Worm (Caenorhabditis elegans): ENCODE results near the gene F49E12.12.
"Not testable (repeated sequence)": the region's sequence is repeated elsewhere in the genome, so short reads cannot be mapped to it uniquely, and the experiment has no call there.

F49E12.12 gene

DNA sequence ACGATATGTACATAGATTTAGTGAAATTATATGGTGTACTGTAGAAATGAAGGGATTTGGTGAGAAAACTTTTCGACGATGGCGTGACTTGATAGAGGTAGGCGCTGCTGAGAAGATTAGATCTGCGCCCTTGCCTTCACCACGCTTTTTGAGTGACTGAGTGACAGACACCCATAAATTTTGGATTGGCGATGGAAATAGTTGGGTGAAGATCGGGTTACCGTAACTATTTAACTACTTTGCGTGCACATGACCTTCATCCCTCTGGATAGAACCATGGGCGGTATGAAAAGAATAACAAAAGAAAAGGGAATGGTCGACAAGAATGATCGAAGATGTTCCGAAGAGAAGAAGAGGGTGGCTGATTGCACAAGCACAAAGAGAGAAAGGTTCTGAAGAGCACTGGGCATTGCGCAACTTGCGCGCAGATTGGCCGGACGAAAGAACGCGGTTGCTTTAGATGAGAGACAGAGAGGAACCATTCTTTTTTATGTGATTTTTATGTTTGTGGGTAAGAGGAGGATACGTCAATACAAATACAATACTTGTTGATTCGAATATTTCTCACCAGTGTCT is 34.3 kb downstream of the F49E12.12 start:
- no peak for TF ChIP-seq unc-62 (GFP tag; optimal IDR thresholded peaks at IDR 0.05)

DNA sequence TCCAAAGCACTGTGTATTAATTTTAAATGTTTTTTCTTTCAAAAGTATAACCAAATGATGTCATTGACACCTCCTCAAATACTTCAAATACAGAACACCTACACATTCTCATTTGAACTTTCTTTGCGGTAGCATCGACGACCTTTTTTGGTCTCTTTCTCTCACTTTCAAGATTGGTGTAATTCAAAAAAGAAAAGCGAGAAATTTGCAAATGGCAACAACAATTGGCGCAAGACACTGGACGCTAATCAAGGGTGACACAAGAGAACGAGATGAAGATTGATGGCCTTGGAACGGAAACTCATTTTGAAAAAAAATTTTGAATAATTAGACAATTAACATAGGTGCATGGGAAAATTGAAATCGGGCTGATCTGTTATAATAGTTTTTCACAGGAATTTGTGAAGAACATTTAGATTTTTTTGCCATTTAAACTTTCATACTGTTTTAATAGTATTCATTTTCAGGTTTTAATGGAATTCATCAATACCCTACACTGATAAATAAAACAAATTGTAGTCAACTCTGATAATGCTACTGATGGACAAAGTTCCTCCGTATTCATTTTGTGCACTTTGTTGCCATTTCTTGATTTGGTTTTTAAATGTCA is 35.9 kb downstream of the F49E12.12 start, which contains the start of gene fdgt-2:
TSS of gene fdgt-2 (plus strand) at position 560 of the 610 bp plus-strand sequence.
- no peak for TF ChIP-seq unc-62 (GFP tag; optimal IDR thresholded peaks at IDR 0.05)

DNA sequence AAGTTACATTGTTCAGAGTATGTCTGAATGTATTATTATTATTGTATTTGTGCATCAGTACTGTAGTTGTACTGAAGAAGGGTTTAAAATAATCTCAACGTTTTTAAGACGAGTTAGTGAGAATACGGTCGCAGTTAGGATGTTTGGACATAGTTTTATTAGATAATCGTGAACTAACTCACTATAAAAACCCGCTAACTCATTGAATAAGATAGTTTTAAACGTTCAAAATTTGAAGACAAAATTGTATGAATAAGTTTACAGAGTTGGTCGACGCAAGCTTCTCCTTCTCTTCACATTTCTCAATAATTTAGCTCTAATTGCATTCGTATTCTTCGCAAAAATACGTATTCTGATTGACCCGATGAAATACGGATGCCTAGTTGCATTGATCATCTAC is 37.7 kb downstream of the F49E12.12 start:
- no peak for TF ChIP-seq unc-62 (GFP tag; optimal IDR thresholded peaks at IDR 0.05)

DNA sequence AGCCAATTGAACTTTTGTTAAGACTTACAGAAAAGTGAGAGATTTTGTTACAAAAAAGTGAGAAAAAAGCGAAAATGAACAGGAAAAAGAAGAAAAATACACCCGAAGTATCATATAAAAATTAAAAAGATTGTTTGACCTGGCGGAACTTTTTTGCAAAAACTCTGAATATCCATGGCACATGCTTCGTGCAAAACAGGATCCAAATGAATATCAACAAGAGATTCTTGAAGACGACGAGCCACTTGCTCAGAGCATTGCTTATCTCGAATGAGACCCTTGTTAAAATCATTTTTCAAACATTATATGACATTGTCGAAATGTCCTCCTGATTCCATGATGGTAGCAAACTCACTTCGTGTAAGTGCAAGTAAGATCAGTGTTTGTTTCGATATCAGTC is 38.5 kb downstream of the F49E12.12 start, which contains the start of gene F14E5.8:
TSS of gene F14E5.8 (plus strand) at position 301 of the 400 bp plus-strand sequence.
- not testable (repeated sequence) for TF ChIP-seq unc-62 (GFP tag; optimal IDR thresholded peaks at IDR 0.05)

DNA sequence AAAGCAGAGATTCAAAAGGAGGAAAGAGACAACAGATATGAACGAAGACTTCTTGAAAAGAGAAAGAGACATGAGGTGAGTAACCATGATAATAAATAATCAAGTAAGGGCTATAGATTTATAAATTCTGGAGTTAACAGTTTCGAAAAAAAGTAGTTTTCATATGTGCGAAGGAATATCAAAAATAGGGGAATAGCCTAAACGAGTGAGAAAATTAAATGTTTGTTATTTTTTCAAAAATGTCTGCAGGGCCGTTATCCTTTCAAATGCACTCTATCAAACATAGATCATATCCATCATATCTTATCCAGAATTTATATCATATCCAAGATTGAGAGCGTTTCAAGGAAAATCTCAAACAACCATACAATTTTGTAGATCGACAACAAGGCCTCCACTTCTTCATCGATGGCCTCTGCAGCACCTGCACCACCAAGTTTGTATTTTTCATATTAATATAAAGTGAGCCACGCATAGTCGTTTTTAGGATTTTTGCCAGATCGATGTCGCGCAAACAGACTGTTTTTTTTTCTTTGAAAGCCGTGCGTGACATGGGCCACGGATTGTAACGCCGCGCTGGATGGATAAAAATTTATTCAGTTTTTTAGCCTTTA is 39.6 kb downstream of the F49E12.12 start:
- TF ChIP-seq unc-62 (GFP tag; optimal IDR thresholded peaks at IDR 0.05) = no peak

DNA sequence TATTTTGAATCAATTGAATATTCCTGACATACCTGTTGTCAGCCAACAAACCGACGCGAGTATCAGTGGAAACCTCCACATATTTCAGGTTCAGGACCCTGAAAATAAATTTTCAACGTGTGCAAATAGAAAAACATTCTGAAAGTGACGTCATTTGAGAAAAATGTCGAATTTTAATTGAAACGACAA is 47.4 kb downstream of the F49E12.12 start, which contains the start of gene F14E5.2:
TSS of gene F14E5.2 (minus strand) at position 101 of the 189 bp plus-strand sequence.
- no peak for TF ChIP-seq unc-62 (GFP tag; optimal IDR thresholded peaks at IDR 0.05)

DNA sequence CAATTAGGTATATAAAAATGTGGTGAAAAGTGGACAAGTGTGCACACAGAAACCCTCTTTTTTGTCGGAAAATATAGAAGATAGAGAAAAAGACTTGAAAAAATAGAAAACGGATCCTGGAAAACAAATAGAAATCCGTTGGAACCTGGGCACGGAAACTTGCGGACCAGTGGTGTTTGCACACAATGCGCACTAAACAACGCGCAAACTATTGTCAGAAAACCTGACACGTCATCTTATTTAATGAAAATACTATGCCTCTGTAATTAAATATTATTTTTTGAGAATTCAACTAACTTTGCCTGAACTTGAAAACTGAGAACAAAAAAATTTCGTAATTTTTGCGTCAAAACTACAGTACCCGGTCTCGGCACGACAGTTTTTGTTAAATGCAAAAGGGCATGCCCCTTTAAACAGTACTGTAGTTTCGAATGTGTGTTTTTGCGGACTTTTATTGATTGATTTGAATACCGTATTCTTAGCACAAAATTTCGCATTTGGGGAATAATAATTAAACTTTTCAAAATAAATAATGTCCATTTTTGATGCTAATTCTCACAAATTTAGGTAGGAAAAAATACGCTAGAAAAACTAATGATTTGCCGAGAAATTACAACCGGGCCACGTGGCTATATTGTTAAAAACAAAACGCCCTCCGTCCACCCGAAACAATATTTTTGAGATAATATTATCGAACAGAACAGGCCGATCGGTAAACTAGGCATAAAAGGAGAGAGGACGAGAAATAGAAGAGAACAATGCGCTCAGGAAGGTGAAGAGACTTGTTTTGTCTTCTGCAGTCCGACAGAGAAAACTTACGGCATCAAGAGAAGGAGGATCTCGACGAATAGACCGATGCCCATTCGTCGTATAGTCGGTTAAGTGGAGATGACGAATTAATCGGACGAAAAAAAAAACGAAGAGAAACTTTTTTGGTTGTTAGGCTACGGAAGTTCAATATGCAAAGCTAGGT is 47.9 kb downstream of the F49E12.12 start:
- no peak for TF ChIP-seq unc-62 (GFP tag; optimal IDR thresholded peaks at IDR 0.05)

DNA sequence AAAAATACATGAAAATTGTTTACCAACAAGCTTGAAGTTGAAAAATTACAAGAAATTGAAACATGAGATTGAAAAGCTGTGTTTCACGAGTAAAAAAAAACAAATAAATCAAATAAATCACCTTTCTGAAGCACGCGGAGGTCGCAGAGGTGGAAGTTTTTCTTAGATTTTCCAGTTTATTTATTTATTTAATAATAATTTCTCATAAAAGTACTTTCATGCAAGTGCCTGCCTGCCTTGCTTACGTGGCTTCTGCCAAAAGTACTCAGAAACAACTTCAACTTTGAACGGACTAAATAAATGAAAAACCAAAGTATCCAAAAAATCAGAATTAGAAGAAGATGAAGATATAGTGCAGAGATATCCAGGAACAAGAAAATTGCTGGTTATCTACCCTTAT is 50.7 kb downstream of the F49E12.12 start, which contains the start of gene acp-2:
TSS of gene acp-2 (minus strand) at position 101 of the 400 bp plus-strand sequence.
- no peak for TF ChIP-seq unc-62 (GFP tag; optimal IDR thresholded peaks at IDR 0.05)

Data from whole organism, dauer.